Fruit fly (Drosophila melanogaster) whole organism, embryonic: Measurements from ENCODE around the gene CG11596.

ENCODE experiments used
- ATbp ChIP-seq: fragments of 200-800 bp; sonication (Bioruptor generic); optimal IDR thresholded peaks from 2 replicates; lab custom pipeline; 2017; ENCODE audit warnings: missing biosample characterization, mild to moderate bottlenecking, missing genetic modification characterization, missing genetic modification reagents
- Abd-B ChIP-seq: fragments of 200-800 bp; sonication (Bioruptor generic); optimal IDR thresholded peaks from 2 replicates; lab custom pipeline; 2018; ENCODE audit warnings: missing biosample characterization, mild to moderate bottlenecking, missing genetic modification characterization, moderate library complexity
- B-H1 ChIP-seq: fragments of 200-800 bp; sonication (Bioruptor generic); IDR thresholded peaks from 3 replicates; pipeline ENCODE4 v1.3.6; 2022; ENCODE audit warnings: missing biosample characterization, missing genetic modification characterization
- CG10366 ChIP-seq: fragments of 200-800 bp; sonication (Bioruptor generic); IDR thresholded peaks from 2 replicates; pipeline ENCODE4 v1.3.6; 2022; ENCODE audit warnings: missing biosample characterization, missing genetic modification characterization
- CG10543 ChIP-seq: fragments of 200-800 bp; sonication (Bioruptor generic); optimal IDR thresholded peaks from 3 replicates; lab custom pipeline; 2017; ENCODE audit warnings: missing biosample characterization, mild to moderate bottlenecking, missing genetic modification characterization, moderate library complexity
- CG11398 ChIP-seq: fragments of 200-800 bp; sonication (Bioruptor generic); optimal IDR thresholded peaks from 2 replicates; lab custom pipeline; 2016; ENCODE audit warnings: missing biosample characterization, missing genetic modification characterization
- CG12769 ChIP-seq: fragments of 200-800 bp; sonication (Bioruptor generic); optimal IDR thresholded peaks from 2 replicates; lab custom pipeline; 2019; ENCODE audit warnings: missing biosample characterization, mild to moderate bottlenecking, missing genetic modification characterization, moderate library complexity
- CG13424 ChIP-seq: fragments of 200-800 bp; sonication (Bioruptor generic); optimal IDR thresholded peaks from 2 replicates; lab custom pipeline; 2019; ENCODE audit warnings: missing biosample characterization, mild to moderate bottlenecking, missing genetic modification characterization, moderate library complexity
- CG15073 ChIP-seq: fragments of 200-800 bp; sonication (Bioruptor generic); optimal IDR thresholded peaks from 2 replicates; lab custom pipeline; 2016; ENCODE audit warnings: missing biosample characterization, missing genetic modification characterization
- CG15696 ChIP-seq: fragments of 200-800 bp; sonication (Bioruptor generic); optimal IDR thresholded peaks from 2 replicates; lab custom pipeline; 2019; ENCODE audit warnings: missing biosample characterization, mild to moderate bottlenecking, missing genetic modification characterization, moderate library complexity
- CG16779 ChIP-seq: fragments of 200-800 bp; sonication (Bioruptor generic); IDR thresholded peaks from 2 replicates; pipeline ENCODE4 v1.3.6; 2022; ENCODE audit warnings: missing biosample characterization, missing genetic modification characterization
- CG17802 ChIP-seq: fragments of 200-800 bp; sonication (Bioruptor generic); optimal IDR thresholded peaks from 2 replicates; lab custom pipeline; 2018; ENCODE audit warnings: missing biosample characterization, mild to moderate bottlenecking, missing genetic modification characterization, moderate library complexity
- CG2875 ChIP-seq: fragments of 200-800 bp; sonication (Bioruptor generic); optimal IDR thresholded peaks from 2 replicates; lab custom pipeline; 2017; ENCODE audit warnings: missing biosample characterization, mild to moderate bottlenecking, missing genetic modification characterization, missing genetic modification reagents
- CG31441 ChIP-seq: fragments of 200-800 bp; sonication (Bioruptor generic); IDR thresholded peaks from 2 replicates; pipeline ENCODE4 v1.3.6; 2022; ENCODE audit warnings: missing biosample characterization, missing genetic modification characterization
- CG32532 ChIP-seq: fragments of 200-800 bp; sonication (Bioruptor generic); IDR thresholded peaks from 2 replicates; pipeline ENCODE4 v1.3.6; 2022; ENCODE audit warnings: missing biosample characterization, missing genetic modification characterization
- CG4360 ChIP-seq: fragments of 200-800 bp; sonication (Bioruptor generic); IDR thresholded peaks from 2 replicates; pipeline ENCODE4 v1.3.6; 2022; ENCODE audit warnings: missing biosample characterization, missing genetic modification characterization
- CG6175 ChIP-seq: fragments of 200-800 bp; sonication (Bioruptor generic); IDR thresholded peaks from 3 replicates; pipeline ENCODE4 v1.3.6; 2022; ENCODE audit warnings: missing biosample characterization, missing genetic modification characterization
- CG6272 ChIP-seq: fragments of 200-800 bp; sonication (Bioruptor generic); IDR thresholded peaks from 2 replicates; pipeline ENCODE4 v1.3.6; 2022; ENCODE audit warnings: missing biosample characterization, missing genetic modification characterization
- CG7271 ChIP-seq: fragments of 200-800 bp; sonication (Bioruptor generic); optimal IDR thresholded peaks from 2 replicates; lab custom pipeline; 2018; ENCODE audit warnings: missing biosample characterization, mild to moderate bottlenecking, missing genetic modification characterization, moderate library complexity
- CG7928 ChIP-seq: fragments of 200-800 bp; sonication (Bioruptor generic); optimal IDR thresholded peaks from 2 replicates; lab custom pipeline; 2017; ENCODE audit warnings: missing biosample characterization, mild to moderate bottlenecking, missing genetic modification characterization
- CG8089 ChIP-seq: fragments of 200-800 bp; sonication (Bioruptor generic); optimal IDR thresholded peaks from 3 replicates; lab custom pipeline; 2016; ENCODE audit warnings: missing biosample characterization, missing genetic modification characterization
- CG8290 ChIP-seq, 3 experiments: fragments of 200-800 bp; sonication (Bioruptor generic); optimal IDR thresholded peaks; 2 replicates each; lab custom pipeline; 2016 to 2019; ENCODE audit warnings: missing biosample characterization in 3 of 3, missing genetic modification characterization in 3 of 3, mild to moderate bottlenecking in 2 of 3, moderate library complexity in 1 of 3
- CG8478 ChIP-seq: fragments of >200 bp; optimal IDR thresholded peaks from 2 replicates; lab custom pipeline; 2018
- CG9932 ChIP-seq: fragments of 200-800 bp; sonication (Bioruptor generic); IDR thresholded peaks from 2 replicates; pipeline ENCODE4 v1.3.6; 2022; ENCODE audit warnings: missing biosample characterization, missing genetic modification characterization
- CTCF ChIP-seq: fragments of 200-800 bp; sonication (Bioruptor generic); optimal IDR thresholded peaks from 2 replicates; lab custom pipeline; 2017; ENCODE audit warnings: missing biosample characterization, mild to moderate bottlenecking, missing genetic modification characterization, moderate library complexity
- HLH3B ChIP-seq: fragments of 200-800 bp; sonication (Bioruptor generic); IDR thresholded peaks from 2 replicates; pipeline ENCODE4 v1.3.6; 2022; ENCODE audit warnings: missing biosample characterization, missing genetic modification characterization
- HLHmδ ChIP-seq: fragments of 200-800 bp; sonication (Bioruptor generic); optimal IDR thresholded peaks from 2 replicates; lab custom pipeline; 2018; ENCODE audit warnings: missing biosample characterization, mild to moderate bottlenecking, missing genetic modification characterization, moderate library complexity
- MTF-1 ChIP-seq: fragments of 200-800 bp; sonication (Bioruptor generic); optimal IDR thresholded peaks from 2 replicates; lab custom pipeline; 2018; ENCODE audit warnings: missing biosample characterization, mild to moderate bottlenecking, missing genetic modification characterization, borderline replicate concordance
- Trl ChIP-seq, 3 experiments: fragments of >200 bp in 2 of 3; fragments of 200-800 bp in 1 of 3; sonication (Bioruptor generic) in 1 of 3; optimal IDR thresholded peaks; 2 replicates in 1 of 3; 3 replicates in 2 of 3; lab custom pipeline; 2016 to 2017; ENCODE audit warnings: missing biosample characterization in 1 of 3, missing genetic modification characterization in 1 of 3
- ap ChIP-seq: fragments of 200-800 bp; sonication (Bioruptor generic); IDR thresholded peaks from 2 replicates; pipeline ENCODE4 v1.3.6; 2022; ENCODE audit warnings: missing biosample characterization, missing genetic modification characterization
- ash1 ChIP-seq: fragments of 200-800 bp; sonication (Bioruptor generic); optimal IDR thresholded peaks from 2 replicates; lab custom pipeline; 2018; ENCODE audit warnings: missing biosample characterization, mild to moderate bottlenecking, missing genetic modification characterization
- br ChIP-seq: fragments of >200 bp; optimal IDR thresholded peaks from 2 replicates; lab custom pipeline; 2017
- bsh ChIP-seq, 2 experiments: fragments of 200-800 bp; sonication (Bioruptor generic); optimal IDR thresholded peaks; 2 replicates each; lab custom pipeline; 2017 to 2018; ENCODE audit warnings: mild to moderate bottlenecking in 2 of 2, missing biosample characterization in 2 of 2, missing genetic modification characterization in 2 of 2, moderate library complexity in 1 of 2
- cg ChIP-seq: fragments of 200-800 bp; sonication (Bioruptor generic); optimal IDR thresholded peaks from 3 replicates; lab custom pipeline; 2019; ENCODE audit warnings: missing biosample characterization, mild to moderate bottlenecking, missing genetic modification characterization, moderate library complexity
- corto ChIP-seq: fragments of 200-800 bp; sonication (Bioruptor generic); optimal IDR thresholded peaks from 2 replicates; lab custom pipeline; 2016; ENCODE audit warnings: missing biosample characterization, mild to moderate bottlenecking, missing genetic modification characterization, moderate library complexity
- crol ChIP-seq: fragments of 200-800 bp; sonication (Bioruptor generic); IDR thresholded peaks from 2 replicates; pipeline ENCODE4 v1.3.6; 2022; ENCODE audit warnings: missing biosample characterization, missing genetic modification characterization
- eve ChIP-seq, 2 experiments: fragments of >200 bp; optimal IDR thresholded peaks; 2 replicates each; lab custom pipeline; 2017; ENCODE audit warnings: missing biosample characterization in 2 of 2, missing genetic modification characterization in 2 of 2
- fd96Cb ChIP-seq: fragments of 200-800 bp; sonication (Bioruptor generic); optimal IDR thresholded peaks from 2 replicates; lab custom pipeline; 2018; ENCODE audit warnings: missing biosample characterization, mild to moderate bottlenecking, missing genetic modification characterization, moderate library complexity
- gcm ChIP-seq: fragments of 200-800 bp; sonication (Bioruptor generic); optimal IDR thresholded peaks from 2 replicates; lab custom pipeline; 2019; ENCODE audit warnings: missing biosample characterization, mild to moderate bottlenecking, missing genetic modification characterization, moderate library complexity
- gcm2 ChIP-seq: fragments of 200-800 bp; sonication (Bioruptor generic); optimal IDR thresholded peaks from 2 replicates; lab custom pipeline; 2016; ENCODE audit warnings: missing biosample characterization, missing genetic modification characterization
- gem ChIP-seq: fragments of 200-800 bp; sonication (Bioruptor generic); optimal IDR thresholded peaks from 2 replicates; lab custom pipeline; 2019; ENCODE audit warnings: missing biosample characterization, mild to moderate bottlenecking, missing genetic modification characterization, moderate library complexity
- hkb ChIP-seq, 2 experiments: fragments of 200-800 bp in 1 of 2; fragments of >200 bp in 1 of 2; sonication (Bioruptor generic) in 1 of 2; IDR thresholded peaks in 1 of 2; optimal IDR thresholded peaks in 1 of 2; 2 replicates each; pipeline versions ENCODE4 v1.3.6 to Lab custom; 2017 to 2022; ENCODE audit warnings: missing biosample characterization in 1 of 2, missing genetic modification characterization in 1 of 2
- jigr1 ChIP-seq: fragments of 200-800 bp; sonication (Bioruptor generic); IDR thresholded peaks from 3 replicates; pipeline ENCODE4 v1.3.6; 2022; ENCODE audit warnings: missing biosample characterization, missing genetic modification characterization
- kah ChIP-seq: fragments of 200-800 bp; sonication (Bioruptor generic); optimal IDR thresholded peaks from 2 replicates; lab custom pipeline; 2018; ENCODE audit warnings: missing biosample characterization, mild to moderate bottlenecking, missing genetic modification characterization
- knrl ChIP-seq: fragments of 200-800 bp; sonication (Bioruptor generic); IDR thresholded peaks from 3 replicates; pipeline ENCODE4 v1.3.6; 2022; ENCODE audit warnings: missing biosample characterization, missing genetic modification characterization; ENCODE audit not compliant: partially characterized antibody
- onecut ChIP-seq: fragments of 200-800 bp; sonication (Bioruptor generic); IDR thresholded peaks from 2 replicates; pipeline ENCODE4 v1.3.6; 2022; ENCODE audit warnings: missing biosample characterization, missing genetic modification characterization
- sisA ChIP-seq: fragments of 200-800 bp; sonication (Bioruptor generic); IDR thresholded peaks from 2 replicates; pipeline ENCODE4 v1.3.6; 2022; ENCODE audit warnings: missing biosample characterization, missing genetic modification characterization
- sr ChIP-seq: fragments of 200-800 bp; sonication (Bioruptor generic); IDR thresholded peaks from 3 replicates; pipeline ENCODE4 v1.3.6; 2022; ENCODE audit warnings: missing biosample characterization, missing genetic modification characterization
- sug ChIP-seq: fragments of 200-800 bp; optimal IDR thresholded peaks from 2 replicates; lab custom pipeline; 2019; ENCODE audit warnings: missing biosample characterization, mild to moderate bottlenecking, missing genetic modification characterization, moderate library complexity
- z ChIP-seq: fragments of 200-800 bp; sonication (Bioruptor generic); IDR thresholded peaks from 3 replicates; pipeline ENCODE4 v1.3.6; 2022; ENCODE audit warnings: missing biosample characterization, missing genetic modification characterization

The CG11596 gene

DNA sequence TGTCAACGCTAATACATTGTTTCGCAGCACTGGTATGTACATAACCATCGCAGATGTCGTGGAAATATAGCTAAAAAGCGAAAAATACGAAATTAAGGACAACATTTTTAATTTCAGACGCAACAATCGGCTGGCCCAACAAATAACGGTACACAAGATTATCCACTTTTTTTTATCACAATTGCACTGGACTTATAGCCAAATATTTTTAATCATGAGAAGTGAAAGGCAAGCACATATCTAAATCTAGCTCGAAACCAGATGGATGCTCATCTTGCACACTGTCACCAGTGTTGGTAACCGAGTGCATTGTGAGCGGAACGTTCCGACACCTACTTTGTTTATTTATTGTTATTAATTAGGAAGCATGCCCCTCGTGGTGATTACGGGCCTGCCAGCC lies 12.5 kb downstream of the CG11596 start, which contains the start of the genes CG3857 and CG3587 (continued):
- TF ChIP-seq CG16779: no peak
- TF ChIP-seq CG6272 (GFP tag; lab: Robert Waterston, UW): peak; percentile 71
- peak; percentile 76 for TF ChIP-seq CG8089
- peak in 1 of 2 experiments; percentile 60 for TF ChIP-seq bsh (GFP tag; optimal IDR thresholded peaks at IDR 0.05; lab: Kevin White, UChicago)
- TF ChIP-seq CG8478: no peak
- TF ChIP-seq CG4360 (GFP tag; lab: Robert Waterston, UW): no peak
- no peak for TF ChIP-seq CG7271 (tag; lab: Kevin White, UChicago)
- peak; percentile 74 for TF ChIP-seq sug (tag; lab: Kevin White, UChicago)
- peak; percentile 55 for TF ChIP-seq CG13424 (tag; lab: Kevin White, UChicago)
- TF ChIP-seq CG15073 (GFP tag; lab: Kevin White, UChicago): no peak
- no peak for TF ChIP-seq cg (GFP tag; lab: Kevin White, UChicago)
- no peak for TF ChIP-seq CG6175
- peak; percentile 35; the same call in 1 of the 2 replicates for TF ChIP-seq onecut (GFP tag; lab: Robert Waterston, UW)
- TF ChIP-seq gcm (GFP tag; lab: Kevin White, UChicago): peak; percentile 27
- 0 out of 3 replicates have a peak, but pooled peaks have one; percentile 4 for TF ChIP-seq sr (GFP tag; lab: Robert Waterston, UW)
- peak; percentile 48; the same call in 2 of the 3 replicates for TF ChIP-seq knrl (GFP tag; lab: Robert Waterston, UW)
- no peak for TF ChIP-seq ash1 (GFP tag; lab: Kevin White, UChicago)
- no peak for TF ChIP-seq hkb (optimal IDR thresholded peaks at IDR 0.05; lab: Kevin White, UChicago)
- TF ChIP-seq hkb (GFP tag; IDR thresholded peaks at IDR 0.05; lab: Robert Waterston, UW): peak; percentile 40; the same call in 1 of the 2 replicates
- no peak for TF ChIP-seq HLHmδ (GFP tag; lab: Kevin White, UChicago)
- TF ChIP-seq Trl (optimal IDR thresholded peaks at IDR 0.05; lab: Kevin White, UChicago): no peak
- TF ChIP-seq Trl (GFP tag; optimal IDR thresholded peaks at IDR 0.05; lab: Kevin White, UChicago): peak; percentile 82
- peak; percentile 75 for TF ChIP-seq CG10366
- no peak for TF ChIP-seq MTF-1 (GFP tag; lab: Kevin White, UChicago)
- no peak for TF ChIP-seq kah (GFP tag; lab: Kevin White, UChicago)
- peak; percentile 64 for TF ChIP-seq CG10543 (GFP tag; lab: Kevin White, UChicago)
- TF ChIP-seq CG2875 (GFP tag; lab: Kevin White, UChicago): peak; percentile 14
- peak; percentile 53 for TF ChIP-seq CG32532 (GFP tag; lab: Robert Waterston, UW)
- TF ChIP-seq br: no peak
- TF ChIP-seq CG9932 (GFP tag; lab: Robert Waterston, UW): peak; percentile 84
- peak; percentile 19 for TF ChIP-seq ATbp (GFP tag; lab: Kevin White, UChicago)
- peak; percentile 80 for TF ChIP-seq CG11398 (GFP tag; lab: Kevin White, UChicago)
- 0 out of 3 replicates have a peak, but pooled peaks have one; percentile 9 for TF ChIP-seq z (GFP tag; lab: Robert Waterston, UW)
- TF ChIP-seq ap: 0 out of 2 replicates have a peak, but pooled peaks have one; percentile 18
- peak; percentile 57; the same call in 1 of the 2 replicates for TF ChIP-seq CG31441 (GFP tag; lab: Robert Waterston, UW)
- TF ChIP-seq CG12769 (tag; lab: Kevin White, UChicago): peak; percentile 87
- TF ChIP-seq gem (tag; lab: Kevin White, UChicago): peak; percentile 79
- TF ChIP-seq CG8290 (GFP tag; optimal IDR thresholded peaks at IDR 0.05; lab: Kevin White, UChicago): peak; percentile 79
- TF ChIP-seq CG8290 (tag; optimal IDR thresholded peaks at IDR 0.05; lab: Kevin White, UChicago): peak; percentile 57 to 70
- TF ChIP-seq CG17802: no peak
- peak; percentile 12 for TF ChIP-seq corto (GFP tag; lab: Kevin White, UChicago)
- TF ChIP-seq gcm2: peak; percentile 59
- peak; percentile 55 for TF ChIP-seq CG15696 (tag; lab: Kevin White, UChicago)
- no peak for TF ChIP-seq CTCF (GFP tag; lab: Kevin White, UChicago)
- peak; percentile 37 for TF ChIP-seq CG7928
- peak; percentile 71 for TF ChIP-seq Abd-B (GFP tag; lab: Kevin White, UChicago)
- no peak for TF ChIP-seq crol (GFP tag; lab: Robert Waterston, UW)
- TF ChIP-seq B-H1 (GFP tag; lab: Robert Waterston, UW): no peak
- peak; percentile 66 for TF ChIP-seq sisA (GFP tag; lab: Robert Waterston, UW)
- peak; percentile 47 for TF ChIP-seq fd96Cb (tag; lab: Kevin White, UChicago)
- TF ChIP-seq jigr1 (GFP tag; lab: Robert Waterston, UW): 0 out of 3 replicates have a peak, but pooled peaks have one; percentile 14
- TF ChIP-seq HLH3B (GFP tag; lab: Robert Waterston, UW): peak; percentile 35; the same call in 1 of the 2 replicates
- TF ChIP-seq eve (GFP tag; optimal IDR thresholded peaks at IDR 0.05; lab: Kevin White, UChicago): no peak
